4 worm cellular contexts compared by ENCODE assay signal in genomic region chrIII:1558441-1559159, ce11.
TF ChIP-seq lines count a peak whose summit lies in the region.

TSS of gene eelo-1 (minus strand) at chrIII:1558529.
TSS of gene Y67D2.2 (plus strand) at chrIII:1558800.

TF ChIP-seq in whole organism, L1 larva, 84 proteins besides CTCF, POLR2A, EP300 and RAD21 (continued from another document and continues in another):
- TF ChIP-seq irx-1 (tag; optimal IDR thresholded peaks at IDR 0.05; lab: Kevin White, UChicago): peak; percentile 70
- TF ChIP-seq elt-3 (tag; optimal IDR thresholded peaks at IDR 0.05; lab: Kevin White, UChicago): peak in 2 of 6 experiments; percentile 11 to 35
- no peak for TF ChIP-seq unc-62 (GFP tag; optimal IDR thresholded peaks at IDR 0.05; lab: Kevin White, UChicago)
- no peak for TF ChIP-seq nhr-12 (tag; optimal IDR thresholded peaks at IDR 0.05; lab: Kevin White, UChicago)
- no peak for TF ChIP-seq zag-1 (tag; optimal IDR thresholded peaks at IDR 0.05; lab: Kevin White, UChicago)
- peak; percentile 69 for TF ChIP-seq nhr-20 (tag; optimal IDR thresholded peaks at IDR 0.05; lab: Kevin White, UChicago)
- peak; percentile 74 for TF ChIP-seq tbx-2 (tag; optimal IDR thresholded peaks at IDR 0.05; lab: Kevin White, UChicago)
- TF ChIP-seq swsn-7 (tag; optimal IDR thresholded peaks at IDR 0.05; lab: Kevin White, UChicago): peak; percentile 79
- TF ChIP-seq jun-1 (tag; optimal IDR thresholded peaks at IDR 0.05; lab: Kevin White, UChicago): no peak
- TF ChIP-seq vab-15 (tag; optimal IDR thresholded peaks at IDR 0.05; lab: Kevin White, UChicago): no peak
- peak; percentile 60 to 77 (median 73) for TF ChIP-seq dpl-1 (GFP tag; optimal IDR thresholded peaks at IDR 0.05; lab: Kevin White, UChicago)
- peak; percentile 61 to 69 for TF ChIP-seq lin-35 (GFP tag; optimal IDR thresholded peaks at IDR 0.05; lab: Kevin White, UChicago)
- peak; percentile 80 to 90 for TF ChIP-seq lsy-2 (tag; optimal IDR thresholded peaks at IDR 0.05; lab: Kevin White, UChicago)
- TF ChIP-seq fkh-4 (tag; optimal IDR thresholded peaks at IDR 0.05; lab: Kevin White, UChicago; ENCODE audit: borderline replicate concordance): peak; percentile 38
- peak; percentile 41 for TF ChIP-seq blmp-1 (tag; optimal IDR thresholded peaks at IDR 0.05; lab: Kevin White, UChicago)
- peak; percentile 72 for TF ChIP-seq unc-130 (tag; optimal IDR thresholded peaks at IDR 0.05; lab: Kevin White, UChicago)
- peak; percentile 49 for TF ChIP-seq C04F5.9 (tag; optimal IDR thresholded peaks at IDR 0.05; lab: Kevin White, UChicago)
- peak; percentile 16 for TF ChIP-seq C16A3.4 (tag; optimal IDR thresholded peaks at IDR 0.05; lab: Kevin White, UChicago)
- no peak for TF ChIP-seq egl-27 (tag; optimal IDR thresholded peaks at IDR 0.05; lab: Kevin White, UChicago)
- peak; percentile 24 for TF ChIP-seq ceh-90 (tag; optimal IDR thresholded peaks at IDR 0.05; lab: Kevin White, UChicago)
- TF ChIP-seq zip-4 (GFP tag; optimal IDR thresholded peaks at IDR 0.05; lab: Kevin White, UChicago): peak; percentile 24
- peak; percentile 51 for TF ChIP-seq egl-13 (tag; optimal IDR thresholded peaks at IDR 0.05; lab: Kevin White, UChicago)
- peak; percentile 81 for TF ChIP-seq dsc-1 (tag; optimal IDR thresholded peaks at IDR 0.05; lab: Kevin White, UChicago)
- TF ChIP-seq skn-1 (tag; optimal IDR thresholded peaks at IDR 0.05; lab: Kevin White, UChicago): peak; percentile 24
- peak; percentile 80 for TF ChIP-seq nhr-90 (tag; optimal IDR thresholded peaks at IDR 0.05; lab: Kevin White, UChicago; ENCODE audit: poor library complexity)
- no peak for TF ChIP-seq nhr-11 (tag; optimal IDR thresholded peaks at IDR 0.05; lab: Kevin White, UChicago)
- TF ChIP-seq sup-37 (GFP tag; optimal IDR thresholded peaks at IDR 0.05; lab: Kevin White, UChicago): peak; percentile 38
- peak; percentile 76 for TF ChIP-seq rnt-1 (tag; optimal IDR thresholded peaks at IDR 0.05; lab: Kevin White, UChicago)
- TF ChIP-seq F16B12.6 (tag; optimal IDR thresholded peaks at IDR 0.05; lab: Kevin White, UChicago): peak; percentile 98
- TF ChIP-seq nhr-19 (GFP tag; conservative IDR thresholded peaks at IDR 0.05; lab: Robert Waterston, UW): peak; percentile 73
- peak; percentile 74 for TF ChIP-seq unc-86 (tag; optimal IDR thresholded peaks at IDR 0.05; lab: Kevin White, UChicago)
- no peak for TF ChIP-seq hlh-4 (tag; optimal IDR thresholded peaks at IDR 0.05; lab: Kevin White, UChicago)

TF ChIP-seq in whole organism, L2 larva, 48 proteins besides CTCF, POLR2A, EP300 and RAD21 (continued from another document):
- no peak for TF ChIP-seq dmd-4 (tag; optimal IDR thresholded peaks at IDR 0.05; lab: Kevin White, UChicago)
- TF ChIP-seq zag-1 (tag; optimal IDR thresholded peaks at IDR 0.05; lab: Kevin White, UChicago): no peak
- TF ChIP-seq ztf-11 (tag; optimal IDR thresholded peaks at IDR 0.05; lab: Kevin White, UChicago): no peak
- no peak for TF ChIP-seq elt-3 (tag; optimal IDR thresholded peaks at IDR 0.05; lab: Kevin White, UChicago)
- TF ChIP-seq nhr-25 (tag; optimal IDR thresholded peaks at IDR 0.05; lab: Kevin White, UChicago): peak; percentile 55
- no peak for TF ChIP-seq sem-4 (tag; optimal IDR thresholded peaks at IDR 0.05; lab: Kevin White, UChicago)
- TF ChIP-seq peb-1 (tag; optimal IDR thresholded peaks at IDR 0.05; lab: Kevin White, UChicago): no peak
- no peak for TF ChIP-seq aly-2 (tag; optimal IDR thresholded peaks at IDR 0.05; lab: Kevin White, UChicago)
- peak; percentile 2 for TF ChIP-seq mab-5 (tag; optimal IDR thresholded peaks at IDR 0.05; lab: Kevin White, UChicago)
- TF ChIP-seq crh-2 (tag; optimal IDR thresholded peaks at IDR 0.05; lab: Kevin White, UChicago): peak; percentile 70
- TF ChIP-seq nhr-23 (tag; optimal IDR thresholded peaks at IDR 0.05; lab: Kevin White, UChicago): no peak
- TF ChIP-seq nhr-129 (tag; optimal IDR thresholded peaks at IDR 0.05; lab: Kevin White, UChicago): no peak
- no peak for TF ChIP-seq ceh-82 (tag; optimal IDR thresholded peaks at IDR 0.05; lab: Kevin White, UChicago)
- no peak for TF ChIP-seq mdl-1 (tag; optimal IDR thresholded peaks at IDR 0.05; lab: Kevin White, UChicago)
- peak; percentile 79 for TF ChIP-seq gmeb-1 (tag; optimal IDR thresholded peaks at IDR 0.05; lab: Kevin White, UChicago)
- no peak for TF ChIP-seq unc-39 (tag; optimal IDR thresholded peaks at IDR 0.05; lab: Kevin White, UChicago)
- TF ChIP-seq snpc-4 (tag; optimal IDR thresholded peaks at IDR 0.05; lab: Kevin White, UChicago): peak; percentile 6
- no peak for TF ChIP-seq R02D3.7 (tag; optimal IDR thresholded peaks at IDR 0.05; lab: Kevin White, UChicago)
- no peak for TF ChIP-seq lin-11 (tag; optimal IDR thresholded peaks at IDR 0.05; lab: Kevin White, UChicago)
- TF ChIP-seq nhr-6 (tag; optimal IDR thresholded peaks at IDR 0.05; lab: Kevin White, UChicago): peak; percentile 46
- TF ChIP-seq mbf-1 (tag; optimal IDR thresholded peaks at IDR 0.05; lab: Kevin White, UChicago): no peak
- peak; percentile 64 for TF ChIP-seq C34F6.9 (tag; optimal IDR thresholded peaks at IDR 0.05; lab: Kevin White, UChicago)
- TF ChIP-seq unc-55 (GFP tag; optimal IDR thresholded peaks at IDR 0.05; lab: Kevin White, UChicago): peak; percentile 75
- TF ChIP-seq F13H6.1 (tag; optimal IDR thresholded peaks at IDR 0.05; lab: Kevin White, UChicago): peak; percentile 53
- no peak for TF ChIP-seq unc-62 (GFP tag; optimal IDR thresholded peaks at IDR 0.05; lab: Kevin White, UChicago)
- TF ChIP-seq nhr-10 (tag; optimal IDR thresholded peaks at IDR 0.05; lab: Kevin White, UChicago): no peak
- no peak for TF ChIP-seq ama-1 (optimal IDR thresholded peaks at IDR 0.05; lab: Kevin White, UChicago)
- TF ChIP-seq ceh-16 (tag; optimal IDR thresholded peaks at IDR 0.05; lab: Kevin White, UChicago): no peak
- TF ChIP-seq nhr-237 (tag; optimal IDR thresholded peaks at IDR 0.05; lab: Kevin White, UChicago): no peak
- TF ChIP-seq ztf-1 (GFP tag; conservative IDR thresholded peaks at IDR 0.05; lab: Robert Waterston, UW): no peak
- no peak for TF ChIP-seq lin-39 (tag; optimal IDR thresholded peaks at IDR 0.05; lab: Kevin White, UChicago)
- no peak for TF ChIP-seq alr-1 (tag; optimal IDR thresholded peaks at IDR 0.05; lab: Kevin White, UChicago)
- no peak for TF ChIP-seq sma-9 (GFP tag; optimal IDR thresholded peaks at IDR 0.05; lab: Kevin White, UChicago)
- no peak for TF ChIP-seq sma-9 (tag; optimal IDR thresholded peaks at IDR 0.05; lab: Kevin White, UChicago)
- TF ChIP-seq nhr-11 (tag; optimal IDR thresholded peaks at IDR 0.05; lab: Kevin White, UChicago): no peak
- peak; percentile 49 for TF ChIP-seq nhr-21 (tag; optimal IDR thresholded peaks at IDR 0.05; lab: Kevin White, UChicago)
- TF ChIP-seq lsy-2 (tag; optimal IDR thresholded peaks at IDR 0.05; lab: Kevin White, UChicago): peak; percentile 79 to 89
TF ChIP-seq in whole organism, L2 larva: peak in this region for 14.

TF ChIP-seq in whole organism, L3 larva, 47 proteins besides CTCF, POLR2A, EP300 and RAD21 (continued from another document):
- TF ChIP-seq pha-4 (tag; optimal IDR thresholded peaks at IDR 0.05; lab: Kevin White, UChicago): peak; percentile 74
- no peak for TF ChIP-seq daf-12 (tag; optimal IDR thresholded peaks at IDR 0.05; lab: Kevin White, UChicago)
- no peak for TF ChIP-seq nhr-67 (tag; optimal IDR thresholded peaks at IDR 0.05; lab: Kevin White, UChicago)
- TF ChIP-seq nfya-1 (tag; optimal IDR thresholded peaks at IDR 0.05; lab: Kevin White, UChicago; ENCODE audit: insufficient read depth): peak; percentile 61
- peak; percentile 54 for TF ChIP-seq lin-15B (tag; optimal IDR thresholded peaks at IDR 0.05; lab: Kevin White, UChicago)
- no peak for TF ChIP-seq unc-39 (tag; optimal IDR thresholded peaks at IDR 0.05; lab: Kevin White, UChicago)

TF ChIP-seq in whole organism, L4 larva, 104 proteins besides CTCF, POLR2A, EP300 and RAD21 (continued from another document and continues in another):
- no peak for TF ChIP-seq D1046.2 (GFP tag; IDR thresholded peaks at IDR 0.05; lab: Robert Waterston, UW)
- TF ChIP-seq nhr-237 (tag; optimal IDR thresholded peaks at IDR 0.05; lab: Kevin White, UChicago): no peak
- TF ChIP-seq php-3 (GFP tag; IDR thresholded peaks at IDR 0.05; lab: Robert Waterston, UW): no peak
- TF ChIP-seq nhr-10 (tag; optimal IDR thresholded peaks at IDR 0.05; lab: Kevin White, UChicago): no peak
- no peak for TF ChIP-seq ceh-28 (tag; optimal IDR thresholded peaks at IDR 0.05; lab: Kevin White, UChicago)
- TF ChIP-seq nhr-41 (GFP tag; IDR thresholded peaks at IDR 0.05; lab: Robert Waterston, UW): no peak
- no peak for TF ChIP-seq Y5F2A.4 (GFP tag; optimal IDR thresholded peaks at IDR 0.05; lab: Kevin White, UChicago)
- peak; percentile 77 for TF ChIP-seq dpl-1 (GFP tag; optimal IDR thresholded peaks at IDR 0.05; lab: Kevin White, UChicago)
- TF ChIP-seq attf-4 (tag; optimal IDR thresholded peaks at IDR 0.05; lab: Kevin White, UChicago): no peak
- TF ChIP-seq Y48G9A.11 (GFP tag; IDR thresholded peaks at IDR 0.05; lab: Robert Waterston, UW): no peak
- TF ChIP-seq pqm-1 (tag; optimal IDR thresholded peaks at IDR 0.05; lab: Kevin White, UChicago): no peak
- no peak for TF ChIP-seq ZK546.5 (tag; optimal IDR thresholded peaks at IDR 0.05; lab: Kevin White, UChicago)
- TF ChIP-seq lim-7 (GFP tag; IDR thresholded peaks at IDR 0.05; lab: Robert Waterston, UW): no peak
- TF ChIP-seq hlh-11 (tag; optimal IDR thresholded peaks at IDR 0.05; lab: Kevin White, UChicago): no peak
- no peak for TF ChIP-seq unc-39 (tag; optimal IDR thresholded peaks at IDR 0.05; lab: Kevin White, UChicago)
- no peak for TF ChIP-seq zip-2 (tag; optimal IDR thresholded peaks at IDR 0.05; lab: Kevin White, UChicago)
- TF ChIP-seq aha-1 (tag; lab: Kevin White, UChicago): peak; percentile 1
- no peak for TF ChIP-seq set-16 (GFP tag; IDR thresholded peaks at IDR 0.05; lab: Robert Waterston, UW)
- TF ChIP-seq egl-27 (tag; optimal IDR thresholded peaks at IDR 0.05; lab: Kevin White, UChicago): no peak
- TF ChIP-seq zag-1 (tag; optimal IDR thresholded peaks at IDR 0.05; lab: Kevin White, UChicago): no peak
- TF ChIP-seq Y105C5A.15 (GFP tag; IDR thresholded peaks at IDR 0.05; lab: Robert Waterston, UW): no peak
- peak in 1 of 2 experiments; percentile 93 for TF ChIP-seq unc-62 (GFP tag; optimal IDR thresholded peaks at IDR 0.05 in 1 of 2; lab: Kevin White, UChicago)
- TF ChIP-seq unc-62 (tag; optimal IDR thresholded peaks at IDR 0.05; lab: Kevin White, UChicago): no peak
- no peak for TF ChIP-seq jun-1 (tag; optimal IDR thresholded peaks at IDR 0.05; lab: Kevin White, UChicago)
- peak; percentile 79 for TF ChIP-seq lin-38 (GFP tag; IDR thresholded peaks at IDR 0.05; lab: Robert Waterston, UW)
- no peak for TF ChIP-seq F49E8.2 (tag; optimal IDR thresholded peaks at IDR 0.05; lab: Kevin White, UChicago; ENCODE audit: borderline replicate concordance)
- TF ChIP-seq madf-5 (GFP tag; IDR thresholded peaks at IDR 0.05; lab: Robert Waterston, UW): no peak
- TF ChIP-seq ZK337.2 (GFP tag; IDR thresholded peaks at IDR 0.05; lab: Robert Waterston, UW): no peak
- no peak for TF ChIP-seq ceh-44 (GFP tag; IDR thresholded peaks at IDR 0.05; lab: Robert Waterston, UW)
- TF ChIP-seq rbr-2 (tag; optimal IDR thresholded peaks at IDR 0.05; lab: Kevin White, UChicago): no peak
- TF ChIP-seq nhr-28 (tag; optimal IDR thresholded peaks at IDR 0.05; lab: Kevin White, UChicago): no peak
- no peak for TF ChIP-seq daf-19 (GFP tag; conservative IDR thresholded peaks at IDR 0.05; lab: Robert Waterston, UW)
- no peak for TF ChIP-seq lin-1 (GFP tag; IDR thresholded peaks at IDR 0.05; lab: Robert Waterston, UW)
- peak; percentile 13 for TF ChIP-seq lin-13 (GFP tag; optimal IDR thresholded peaks at IDR 0.05; lab: Kevin White, UChicago)
- TF ChIP-seq T20F7.1 (GFP tag; optimal IDR thresholded peaks at IDR 0.05; lab: Kevin White, UChicago): no peak
- no peak for TF ChIP-seq duxl-1 (tag; optimal IDR thresholded peaks at IDR 0.05; lab: Kevin White, UChicago; ENCODE audit: poor library complexity)
- TF ChIP-seq Y75B8A.6 (GFP tag; IDR thresholded peaks at IDR 0.05; lab: Robert Waterston, UW): no peak
- no peak for TF ChIP-seq saeg-2 (GFP tag; IDR thresholded peaks at IDR 0.05; lab: Robert Waterston, UW)
- no peak for TF ChIP-seq vab-7 (GFP tag; IDR thresholded peaks at IDR 0.05; lab: Robert Waterston, UW)
- no peak for TF ChIP-seq spr-3 (GFP tag; optimal IDR thresholded peaks at IDR 0.05; lab: Kevin White, UChicago)
- no peak for TF ChIP-seq nhr-42 (GFP tag; IDR thresholded peaks at IDR 0.05; lab: Robert Waterston, UW)
- TF ChIP-seq ceh-62 (tag; optimal IDR thresholded peaks at IDR 0.05; lab: Kevin White, UChicago): no peak
- no peak for TF ChIP-seq F37D6.2 (tag; optimal IDR thresholded peaks at IDR 0.05; lab: Kevin White, UChicago)
- TF ChIP-seq nhr-111 (GFP tag; optimal IDR thresholded peaks at IDR 0.05; lab: Kevin White, UChicago): no peak
- TF ChIP-seq R02D3.7 (tag; optimal IDR thresholded peaks at IDR 0.05; lab: Kevin White, UChicago): no peak
- TF ChIP-seq mes-2 (tag; optimal IDR thresholded peaks at IDR 0.05; lab: Kevin White, UChicago; ENCODE audit: poor library complexity, severe bottlenecking): peak; percentile 83
- TF ChIP-seq nhr-25 (tag; optimal IDR thresholded peaks at IDR 0.05; lab: Kevin White, UChicago; ENCODE audit: borderline replicate concordance, insufficient read depth): no peak
- TF ChIP-seq lsy-2 (tag; optimal IDR thresholded peaks at IDR 0.05; lab: Kevin White, UChicago): peak in 1 of 2 experiments; percentile 85
- TF ChIP-seq dve-1 (tag; optimal IDR thresholded peaks at IDR 0.05; lab: Kevin White, UChicago; ENCODE audit: insufficient read depth): no peak
- no peak for TF ChIP-seq snpc-4 (tag; optimal IDR thresholded peaks at IDR 0.05; lab: Kevin White, UChicago)
- TF ChIP-seq ceh-32 (tag; optimal IDR thresholded peaks at IDR 0.05; lab: Kevin White, UChicago; ENCODE audit: poor library complexity): no peak
- no peak for TF ChIP-seq mxl-2 (GFP tag; conservative IDR thresholded peaks at IDR 0.05; lab: Robert Waterston, UW)
- no peak for TF ChIP-seq gei-8 (GFP tag; optimal IDR thresholded peaks at IDR 0.05; lab: Kevin White, UChicago)
- no peak for TF ChIP-seq egl-43 (GFP tag; IDR thresholded peaks at IDR 0.05; lab: Robert Waterston, UW)
- TF ChIP-seq ztf-11 (tag; optimal IDR thresholded peaks at IDR 0.05; lab: Kevin White, UChicago): no peak
- TF ChIP-seq spr-1 (tag; optimal IDR thresholded peaks at IDR 0.05; lab: Kevin White, UChicago): no peak
- TF ChIP-seq unc-130 (GFP tag; optimal IDR thresholded peaks at IDR 0.05; lab: Kevin White, UChicago): no peak
- no peak for TF ChIP-seq zip-11 (GFP tag; IDR thresholded peaks at IDR 0.05; lab: Robert Waterston, UW)
- TF ChIP-seq lin-39 (tag; optimal IDR thresholded peaks at IDR 0.05; lab: Kevin White, UChicago): no peak
- TF ChIP-seq mdl-1 (tag; optimal IDR thresholded peaks at IDR 0.05; lab: Kevin White, UChicago): no peak
- TF ChIP-seq ceh-82 (tag; optimal IDR thresholded peaks at IDR 0.05; lab: Kevin White, UChicago): no peak
- TF ChIP-seq zfp-2 (tag; optimal IDR thresholded peaks at IDR 0.05; lab: Kevin White, UChicago): no peak
- TF ChIP-seq F44E2.7 (GFP tag; IDR thresholded peaks at IDR 0.05; lab: Robert Waterston, UW): no peak
- TF ChIP-seq ces-1 (GFP tag; optimal IDR thresholded peaks at IDR 0.05; lab: Kevin White, UChicago): no peak
- no peak for TF ChIP-seq nhr-77 (tag; optimal IDR thresholded peaks at IDR 0.05; lab: Kevin White, UChicago)
- TF ChIP-seq mxl-3 (GFP tag; optimal IDR thresholded peaks at IDR 0.05; lab: Kevin White, UChicago): no peak
- no peak for TF ChIP-seq pha-4 (GFP tag; IDR thresholded peaks at IDR 0.05; lab: Robert Waterston, UW)
- TF ChIP-seq pha-4 (tag; optimal IDR thresholded peaks at IDR 0.05; lab: Kevin White, UChicago): no peak
- TF ChIP-seq dmd-6 (GFP tag; IDR thresholded peaks at IDR 0.05; lab: Robert Waterston, UW): no peak
- TF ChIP-seq daf-16 (GFP tag; optimal IDR thresholded peaks at IDR 0.05; lab: Kevin White, UChicago): no peak
- peak; percentile 18 for TF ChIP-seq daf-16 (tag; optimal IDR thresholded peaks at IDR 0.05; lab: Kevin White, UChicago)
- no peak for TF ChIP-seq nhr-48 (tag; optimal IDR thresholded peaks at IDR 0.05; lab: Kevin White, UChicago)
